Worm (Caenorhabditis elegans) whole organism, late embryonic: ENCODE measurements around the gene F11G11.5.

Experiments
- T23F11.4 ChIP-seq: fragments of 200-800 bp; sonication (Bioruptor generic); optimal IDR thresholded peaks from 2 replicates; lab custom pipeline; 2018; ENCODE audit warnings: mild to moderate bottlenecking, missing genetic modification characterization, missing compliant biosample characterization
- ceh-30 ChIP-seq: fragments of 150-350 bp; optimal IDR thresholded peaks from 2 replicates; lab custom pipeline; 2014; ENCODE audit warnings: missing biosample characterization, missing genetic modification characterization
- ceh-6 ChIP-seq: fragments of 200-800 bp; sonication (Bioruptor generic); optimal IDR thresholded peaks from 2 replicates; lab custom pipeline; 2018; ENCODE audit warnings: mild to moderate bottlenecking, missing genetic modification characterization, missing compliant biosample characterization
- elt-2 ChIP-seq: sonication (generic microtip); optimal IDR thresholded peaks from 2 replicates; lab custom pipeline; 2016; ENCODE audit warnings: missing genetic modification reagents, missing genetic modification characterization, missing compliant biosample characterization
- ets-4 ChIP-seq: sonication (generic microtip); optimal IDR thresholded peaks from 2 replicates; lab custom pipeline; 2016; ENCODE audit warnings: missing genetic modification characterization, missing compliant biosample characterization
- fkh-6 ChIP-seq: sonication (generic microtip); optimal IDR thresholded peaks from 2 replicates; lab custom pipeline; 2016; ENCODE audit warnings: missing genetic modification characterization, missing compliant biosample characterization
- hlh-13 ChIP-seq: fragments of 200-800 bp; sonication (Bioruptor generic); optimal IDR thresholded peaks from 2 replicates; lab custom pipeline; 2018; ENCODE audit warnings: mild to moderate bottlenecking, missing genetic modification characterization, missing compliant biosample characterization
- pag-3 ChIP-seq: sonication (generic microtip); optimal IDR thresholded peaks from 2 replicates; lab custom pipeline; 2016; ENCODE audit warnings: missing compliant biosample characterization, missing genetic modification characterization, borderline replicate concordance
- ref-2 ChIP-seq: sonication (generic microtip); optimal IDR thresholded peaks from 2 replicates; lab custom pipeline; 2016; ENCODE audit warnings: missing genetic modification characterization, missing compliant biosample characterization
- sox-2 ChIP-seq: fragments of 200-800 bp; sonication (Bioruptor generic); IDR thresholded peaks from 2 replicates; pipeline ENCODE4 v1.3.6; 2022; ENCODE audit warnings: missing genetic modification reagents, missing genetic modification characterization, missing compliant biosample characterization

- TF ChIP-seq sox-2 (GFP tag; lab: Robert Waterston, UW) (no peak), fkh-6 (tag; lab: Kevin White, UChicago) (no peak), elt-2 (tag; lab: Kevin White, UChicago) (no peak), ets-4 (tag; lab: Kevin White, UChicago) (no peak), pag-3 (tag; lab: Kevin White, UChicago) (no peak), ref-2 (tag; lab: Kevin White, UChicago) (no peak), hlh-13 (no peak), ceh-30 (tag; lab: Kevin White, UChicago) (no peak), ceh-6 (GFP tag; lab: Kevin White, UChicago) (no peak), T23F11.4 (GFP tag; lab: Kevin White, UChicago) (no peak)
These were observed 47.1 kb downstream of the F11G11.5 start, which contains the start of gene btbd-10 for ce11 chrII:4904778-4905177.
